Comparison of ENCODE assay signal across 3 worm cellular contexts in genomic region chrX:5309622-5310021, ce11.
TF ChIP-seq lines count a peak whose summit lies in the region.

No protein-coding gene starts in this region.

TF ChIP-seq in whole organism, L4 larva, 104 proteins besides CTCF, POLR2A, EP300 and RAD21:
- TF ChIP-seq madf-9 (GFP tag; conservative IDR thresholded peaks at IDR 0.05; lab: Robert Waterston, UW) (no peak), egl-43 (GFP tag; IDR thresholded peaks at IDR 0.05; lab: Robert Waterston, UW) (0 out of 2 replicates have a peak, but pooled peaks have one; percentile 17)

TF ChIP-seq in whole organism, midembryonic, 9 proteins besides CTCF, POLR2A, EP300 and RAD21:
- no peak for TF ChIP-seq med-1 (GFP tag; optimal IDR thresholded peaks at IDR 0.05; lab: Kevin White, UChicago; ENCODE audit: insufficient read depth)
- no peak for TF ChIP-seq cog-1 (tag; optimal IDR thresholded peaks at IDR 0.05; lab: Kevin White, UChicago)
- TF ChIP-seq ref-1 (GFP tag; conservative IDR thresholded peaks at IDR 0.05; lab: Robert Waterston, UW), result no peak
- no peak for TF ChIP-seq ztf-23 (GFP tag; IDR thresholded peaks at IDR 0.05; lab: Robert Waterston, UW)
- TF ChIP-seq tab-1 (GFP tag; IDR thresholded peaks at IDR 0.05; lab: Robert Waterston, UW), result no peak
- peak; percentile 40; the same call in 1 of the 2 replicates for TF ChIP-seq ztf-29 (GFP tag; IDR thresholded peaks at IDR 0.05; lab: Robert Waterston, UW)
- no peak for TF ChIP-seq flt-1 (GFP tag; IDR thresholded peaks at IDR 0.05; lab: Robert Waterston, UW)

TF ChIP-seq in whole organism, young adult, 124 proteins besides CTCF, POLR2A, EP300 and RAD21:
- TF ChIP-seq B0261.1 (tag; optimal IDR thresholded peaks at IDR 0.05; lab: Kevin White, UChicago) (peak; percentile 31), ccch-3 (GFP tag; optimal IDR thresholded peaks at IDR 0.05; lab: Kevin White, UChicago) (no peak), somi-1 (GFP tag; optimal IDR thresholded peaks at IDR 0.05; lab: Kevin White, UChicago) (no peak), D2030.7 (GFP tag; IDR thresholded peaks at IDR 0.05; lab: Robert Waterston, UW) (0 out of 2 replicates have a peak, but pooled peaks have one; percentile 33), atf-7 (tag; optimal IDR thresholded peaks at IDR 0.05; lab: Kevin White, UChicago) (no peak), lin-40 (tag; optimal IDR thresholded peaks at IDR 0.05; lab: Kevin White, UChicago) (no peak), tbx-9 (tag; optimal IDR thresholded peaks at IDR 0.05; lab: Kevin White, UChicago; ENCODE audit: borderline replicate concordance) (no peak), hmg-20 (GFP tag; IDR thresholded peaks at IDR 0.05; lab: Robert Waterston, UW) (no peak), rpc-1 (optimal IDR thresholded peaks at IDR 0.05; lab: Kevin White, UChicago) (peak; percentile 47), rpc-1 (tag; optimal IDR thresholded peaks at IDR 0.05; lab: Kevin White, UChicago) (peak; percentile 73), ceh-91 (GFP tag; IDR thresholded peaks at IDR 0.05; lab: Robert Waterston, UW) (no peak), mel-28 (tag; optimal IDR thresholded peaks at IDR 0.05; lab: Kevin White, UChicago; ENCODE audit: borderline replicate concordance) (no peak), tbp1 (GFP tag; optimal IDR thresholded peaks at IDR 0.05; lab: Kevin White, UChicago) (peak; percentile 67), ztf-26 (tag; optimal IDR thresholded peaks at IDR 0.05; lab: Kevin White, UChicago) (no peak)
